Worm (Caenorhabditis elegans) whole organism, late embryonic: ENCODE data around the gene C05B5.1.

Experiments used
- ama-1 ChIP-seq: fragments of 150-350 bp; optimal IDR thresholded peaks from 2 replicates; lab custom pipeline; 2014
- ceh-9 ChIP-seq: sonication (generic microtip); optimal IDR thresholded peaks from 2 replicates; lab custom pipeline; 2016; ENCODE audit warnings: mild to moderate bottlenecking, missing genetic modification characterization, inconsistent platforms, missing compliant biosample characterization

ce11 chrIII:10037150-10037549 is 48.9 kb upstream of the C05B5.1 start, which contains the start of gene M04D8.7:
- TF ChIP-seq ama-1 (no peak), ceh-9 (tag; lab: Kevin White, UChicago) (no peak)
